Worm (Caenorhabditis elegans): ENCODE measurements around the gene W01B6.4.

W01B6.4 gene

DNA sequence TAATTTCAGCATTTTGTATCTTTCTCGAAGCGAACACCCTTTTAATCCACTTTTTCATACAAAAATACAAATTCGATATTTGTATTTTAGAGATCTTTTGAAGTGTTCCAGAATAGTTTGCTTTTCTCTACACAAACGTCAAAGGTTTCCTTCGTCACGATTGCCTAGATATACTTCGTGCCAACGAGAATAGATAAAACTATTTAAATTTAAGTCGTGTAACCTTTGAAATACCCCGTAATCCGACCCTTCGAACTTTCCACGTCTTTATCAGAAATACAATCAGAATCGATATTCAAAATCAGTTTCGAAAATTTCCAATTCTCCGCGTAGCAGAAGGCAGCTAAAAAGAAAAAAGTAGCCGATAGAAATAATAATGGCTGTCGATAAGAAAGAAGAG lies 15.1 kb downstream of the W01B6.4 start, which contains the start of gene ttbk-5:
Gene ttbk-5, plus strand, starts transcription at position 301 of the 400 bp plus-strand sequence.
- no peak for TF ChIP-seq ztf-29 (GFP tag; IDR thresholded peaks at IDR 0.05)
- no peak for TF ChIP-seq klf-2 (GFP tag; conservative IDR thresholded peaks at IDR 0.05)
- TF ChIP-seq cog-1 (tag; optimal IDR thresholded peaks at IDR 0.05), result no peak
- no peak for TF ChIP-seq ztf-23 (GFP tag; IDR thresholded peaks at IDR 0.05)
- TF ChIP-seq T22C8.4 (GFP tag; IDR thresholded peaks at IDR 0.05), result no peak
- no peak for TF ChIP-seq med-1 (GFP tag; optimal IDR thresholded peaks at IDR 0.05; ENCODE audit: insufficient read depth)
- TF ChIP-seq tab-1 (GFP tag; IDR thresholded peaks at IDR 0.05), result no peak
- TF ChIP-seq flt-1 (GFP tag; IDR thresholded peaks at IDR 0.05), result no peak
- TF ChIP-seq ref-1 (GFP tag; conservative IDR thresholded peaks at IDR 0.05), result no peak

DNA sequence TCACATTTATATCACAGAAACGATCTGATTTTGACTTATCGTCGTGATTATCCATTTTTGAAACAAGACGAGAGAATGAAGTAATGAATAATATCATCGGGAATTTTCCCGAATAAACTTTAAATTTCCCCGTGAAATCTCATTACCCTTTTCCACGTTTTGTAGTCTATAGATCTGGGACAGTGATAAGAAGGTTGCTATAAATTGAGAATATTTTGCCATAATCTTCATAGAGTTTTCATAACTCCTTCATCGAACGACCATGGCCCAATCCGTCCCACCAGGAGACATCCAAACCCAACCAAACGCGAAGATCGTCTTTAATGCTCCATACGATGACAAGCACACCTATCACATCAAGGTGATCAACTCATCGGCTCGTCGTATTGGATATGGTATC lies 19.9 kb downstream of the W01B6.4 start, which contains the start of the genes C04G2.5 and msp-36:
Gene C04G2.5, minus strand, starts transcription at position 101 of the 400 bp plus-strand sequence.
Gene msp-36, plus strand, starts transcription at position 263 of the 400 bp plus-strand sequence.
- TF ChIP-seq klf-2 (GFP tag; conservative IDR thresholded peaks at IDR 0.05) (no peak), ztf-29 (GFP tag; IDR thresholded peaks at IDR 0.05) (no peak)

DNA sequence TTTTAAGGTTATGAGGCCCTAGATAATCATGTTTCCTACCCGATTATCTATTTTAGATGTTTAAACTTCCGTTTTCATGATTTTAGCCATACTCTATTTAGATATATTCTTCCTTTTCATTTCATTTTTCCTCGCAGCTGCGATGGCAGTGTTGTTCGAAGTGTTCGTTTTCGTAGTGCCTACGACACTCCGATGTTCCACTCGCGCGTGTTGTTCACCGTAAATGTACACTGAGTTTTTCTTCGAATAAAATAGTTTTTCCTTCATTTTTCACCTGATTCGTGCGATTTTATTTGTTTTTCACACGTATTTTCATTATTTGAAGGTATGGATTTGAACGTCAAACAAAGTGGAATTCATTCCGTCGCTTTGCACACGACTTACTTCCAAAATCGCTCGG lies 21.6 kb downstream of the W01B6.4 start, which contains the start of gene dis-3:
Gene dis-3, plus strand, starts transcription at position 322 of the 400 bp plus-strand sequence.
- TF ChIP-seq cog-1 (tag; optimal IDR thresholded peaks at IDR 0.05) (no peak), med-1 (GFP tag; optimal IDR thresholded peaks at IDR 0.05; ENCODE audit: insufficient read depth) (no peak), tab-1 (GFP tag; IDR thresholded peaks at IDR 0.05) (no peak), klf-2 (GFP tag; conservative IDR thresholded peaks at IDR 0.05) (no peak), T22C8.4 (GFP tag; IDR thresholded peaks at IDR 0.05) (no peak), flt-1 (GFP tag; IDR thresholded peaks at IDR 0.05) (no peak), ref-1 (GFP tag; conservative IDR thresholded peaks at IDR 0.05) (no peak), ztf-23 (GFP tag; IDR thresholded peaks at IDR 0.05) (no peak), ztf-29 (GFP tag; IDR thresholded peaks at IDR 0.05) (no peak)

DNA sequence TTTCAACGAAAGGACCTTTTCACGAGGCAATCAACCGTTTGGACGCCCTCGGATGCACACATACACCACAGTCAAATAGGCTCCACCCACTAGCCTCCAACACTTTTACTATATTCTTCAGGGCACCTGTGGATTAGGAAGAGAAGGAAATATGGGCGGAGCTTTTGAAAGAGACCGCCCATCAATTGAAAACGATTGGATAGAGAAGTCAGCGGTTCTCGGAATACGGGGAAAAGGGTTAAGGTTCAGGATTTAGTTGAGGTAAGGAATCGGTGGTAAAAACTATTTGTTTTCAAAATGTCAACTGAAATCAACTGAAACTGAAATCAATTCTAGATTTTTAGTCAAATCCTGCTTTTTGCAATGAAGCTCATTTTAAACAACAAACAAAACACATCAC lies 35.2 kb downstream of the W01B6.4 start, which contains the start of gene egl-38:
Gene egl-38, minus strand, starts transcription at position 101 of the 400 bp plus-strand sequence.
- TF ChIP-seq ztf-23 (GFP tag; IDR thresholded peaks at IDR 0.05) (no peak), cog-1 (tag; optimal IDR thresholded peaks at IDR 0.05) (no peak), flt-1 (GFP tag; IDR thresholded peaks at IDR 0.05) (no peak), tab-1 (GFP tag; IDR thresholded peaks at IDR 0.05) (no peak), ztf-29 (GFP tag; IDR thresholded peaks at IDR 0.05) (no peak), klf-2 (GFP tag; conservative IDR thresholded peaks at IDR 0.05) (no peak), T22C8.4 (GFP tag; IDR thresholded peaks at IDR 0.05) (no peak), ref-1 (GFP tag; conservative IDR thresholded peaks at IDR 0.05) (no peak), med-1 (GFP tag; optimal IDR thresholded peaks at IDR 0.05; ENCODE audit: insufficient read depth) (no peak)

DNA sequence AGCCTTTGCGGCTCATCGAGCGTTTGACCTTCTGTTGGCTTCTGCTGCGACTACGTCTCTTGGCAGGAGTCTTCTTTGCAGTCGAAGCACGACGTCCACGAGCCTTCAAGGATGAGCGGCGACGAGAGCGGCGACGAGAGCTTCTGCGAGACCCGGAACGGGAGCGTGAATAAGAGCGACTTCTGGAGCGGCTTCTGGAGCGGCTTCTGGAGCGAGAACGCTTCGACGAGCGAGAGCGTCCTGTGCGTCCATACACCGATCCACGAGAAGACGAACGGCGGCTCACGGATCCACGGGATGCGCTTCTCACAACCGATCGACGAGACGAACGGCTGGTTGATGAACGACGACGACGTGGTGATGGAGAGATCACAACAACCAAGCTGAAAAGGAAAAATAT lies 35.6 kb downstream of the W01B6.4 start:
- no peak for TF ChIP-seq med-1 (GFP tag; optimal IDR thresholded peaks at IDR 0.05; ENCODE audit: insufficient read depth)
- no peak for TF ChIP-seq ztf-23 (GFP tag; IDR thresholded peaks at IDR 0.05)
- no peak for TF ChIP-seq ref-1 (GFP tag; conservative IDR thresholded peaks at IDR 0.05)
- no peak for TF ChIP-seq T22C8.4 (GFP tag; IDR thresholded peaks at IDR 0.05)

DNA sequence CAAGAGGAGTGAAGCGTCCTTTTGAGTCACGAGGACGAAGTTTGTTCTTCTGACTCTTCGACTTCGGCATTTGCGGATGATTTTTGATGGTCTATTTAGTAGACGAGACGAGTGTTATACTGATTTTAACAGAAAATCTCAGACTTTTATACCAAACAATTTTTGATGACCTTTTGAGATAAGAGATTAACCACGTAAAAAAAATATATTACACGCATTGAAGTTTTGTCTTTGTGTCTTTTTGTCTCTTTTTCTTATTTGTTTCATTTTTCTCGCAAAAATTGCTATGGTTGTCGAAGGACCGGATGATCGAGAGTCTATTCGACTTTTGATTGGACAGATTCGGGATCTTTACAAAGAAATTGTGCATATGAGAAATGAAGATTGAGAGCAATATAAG lies 36.2 kb downstream of the W01B6.4 start, which contains the start of gene spch-1:
Gene spch-1, minus strand, starts transcription at position 101 of the 400 bp plus-strand sequence.
- TF ChIP-seq ztf-29 (GFP tag; IDR thresholded peaks at IDR 0.05), result no peak
- no peak for TF ChIP-seq med-1 (GFP tag; optimal IDR thresholded peaks at IDR 0.05; ENCODE audit: insufficient read depth)
- TF ChIP-seq cog-1 (tag; optimal IDR thresholded peaks at IDR 0.05), result no peak
- no peak for TF ChIP-seq klf-2 (GFP tag; conservative IDR thresholded peaks at IDR 0.05)
- TF ChIP-seq T22C8.4 (GFP tag; IDR thresholded peaks at IDR 0.05), result no peak
- no peak for TF ChIP-seq ztf-23 (GFP tag; IDR thresholded peaks at IDR 0.05)
- TF ChIP-seq tab-1 (GFP tag; IDR thresholded peaks at IDR 0.05), result no peak
- no peak for TF ChIP-seq flt-1 (GFP tag; IDR thresholded peaks at IDR 0.05)
- TF ChIP-seq ref-1 (GFP tag; conservative IDR thresholded peaks at IDR 0.05), result no peak

DNA sequence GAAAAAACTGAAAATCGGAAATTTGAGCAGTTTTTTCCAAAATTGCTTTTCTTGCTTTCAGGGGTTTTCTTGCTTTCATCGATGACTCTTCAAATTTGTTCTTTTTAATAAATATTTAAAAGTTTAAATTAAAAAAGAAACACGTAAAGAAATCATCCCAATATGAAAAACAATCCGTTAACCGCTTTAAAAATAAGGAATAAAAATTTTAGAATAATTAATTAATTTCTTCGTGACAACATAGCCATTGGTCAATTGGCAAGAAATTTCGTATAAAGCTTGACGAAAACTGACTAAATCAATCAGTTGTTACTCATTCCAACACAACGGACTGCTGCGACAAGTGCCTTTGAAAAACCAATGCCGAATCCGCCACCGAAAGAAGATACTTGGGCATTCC lies 37.3 kb downstream of the W01B6.4 start, which contains the start of gene nsph-3.2:
Gene nsph-3.2, plus strand, starts transcription at position 301 of the 400 bp plus-strand sequence.
- TF ChIP-seq klf-2 (GFP tag; conservative IDR thresholded peaks at IDR 0.05) (no peak), cog-1 (tag; optimal IDR thresholded peaks at IDR 0.05) (no peak), med-1 (GFP tag; optimal IDR thresholded peaks at IDR 0.05; ENCODE audit: insufficient read depth) (no peak), tab-1 (GFP tag; IDR thresholded peaks at IDR 0.05) (no peak), flt-1 (GFP tag; IDR thresholded peaks at IDR 0.05) (no peak), ref-1 (GFP tag; conservative IDR thresholded peaks at IDR 0.05) (no peak)

DNA sequence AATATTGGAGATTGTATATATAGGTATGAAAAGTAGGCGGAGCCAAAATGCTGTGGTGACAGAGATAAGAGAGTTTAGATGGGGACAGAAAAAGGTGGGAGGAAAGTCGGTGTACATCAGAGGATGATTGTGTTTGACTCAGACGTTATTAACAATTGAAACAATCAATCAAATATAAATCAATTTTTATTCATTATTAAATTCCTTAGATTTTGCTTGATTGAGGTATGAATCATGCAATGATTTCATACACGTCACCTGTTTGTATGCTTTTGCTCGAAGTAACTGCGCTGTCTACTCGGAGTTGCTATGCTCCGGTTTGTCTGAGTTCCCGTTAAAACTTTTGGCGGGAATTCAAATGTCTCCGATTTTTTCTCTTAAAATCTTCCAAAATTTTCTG lies 39.9 kb downstream of the W01B6.4 start, which contains the start of gene C04G2.10:
Gene C04G2.10, plus strand, starts transcription at position 301 of the 400 bp plus-strand sequence.
- TF ChIP-seq med-1 (GFP tag; optimal IDR thresholded peaks at IDR 0.05; ENCODE audit: insufficient read depth) (no peak), flt-1 (GFP tag; IDR thresholded peaks at IDR 0.05) (no peak)

DNA sequence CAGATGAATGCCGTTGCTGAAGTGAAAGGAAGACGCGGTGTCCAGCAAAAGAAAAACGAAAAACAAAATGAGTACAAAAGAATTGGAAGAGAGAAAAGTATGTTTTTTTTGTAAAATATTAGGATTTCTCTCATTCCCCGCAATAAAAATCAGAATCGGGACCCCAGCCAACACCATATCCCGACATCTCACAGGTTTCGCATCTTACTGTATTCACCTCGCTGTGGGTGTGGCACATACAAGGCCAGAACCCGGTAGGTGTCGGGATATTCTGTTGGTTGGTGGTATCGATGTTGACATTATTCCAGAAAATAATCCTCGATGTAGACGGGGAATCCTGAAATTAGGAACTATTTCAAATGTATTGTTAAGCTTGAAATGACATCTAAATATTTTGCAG lies 41.5 kb downstream of the W01B6.4 start:
- TF ChIP-seq cog-1 (tag; optimal IDR thresholded peaks at IDR 0.05) (no peak), klf-2 (GFP tag; conservative IDR thresholded peaks at IDR 0.05) (no peak), tab-1 (GFP tag; IDR thresholded peaks at IDR 0.05) (no peak)

DNA sequence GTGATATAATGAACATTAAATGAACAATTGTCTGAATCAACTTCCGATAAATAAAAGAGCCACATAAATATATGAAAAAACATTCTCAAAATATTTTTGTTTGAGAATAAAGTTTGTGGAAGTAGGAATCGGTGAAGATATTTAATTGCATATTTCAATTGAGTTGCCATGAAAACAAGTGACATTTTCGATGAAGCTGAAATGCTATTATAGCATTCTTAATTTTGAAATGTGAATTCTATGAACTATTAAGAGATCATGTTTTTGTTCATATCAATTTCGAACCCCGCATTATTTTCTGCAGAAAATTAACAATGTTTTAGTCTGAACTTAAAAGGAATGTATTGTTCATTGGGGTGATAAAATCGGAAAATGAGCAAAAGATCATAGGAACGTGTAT lies 46.9 kb downstream of the W01B6.4 start, which contains the start of gene irld-21:
Gene irld-21, minus strand, starts transcription at position 101 of the 400 bp plus-strand sequence.
- no peak for TF ChIP-seq cog-1 (tag; optimal IDR thresholded peaks at IDR 0.05)
- TF ChIP-seq ztf-29 (GFP tag; IDR thresholded peaks at IDR 0.05), result no peak
- no peak for TF ChIP-seq T22C8.4 (GFP tag; IDR thresholded peaks at IDR 0.05)
- no peak for TF ChIP-seq ref-1 (GFP tag; conservative IDR thresholded peaks at IDR 0.05)
- no peak for TF ChIP-seq klf-2 (GFP tag; conservative IDR thresholded peaks at IDR 0.05)
